Fruit fly (Drosophila melanogaster) whole organism, pupa: ENCODE data around the gene inaF-A.

Source experiments
- CG12605 ChIP-seq: fragments of 200-800 bp; sonication (Bioruptor generic); IDR thresholded peaks from 2 replicates; pipeline ENCODE4 v1.3.6; 2022; ENCODE audit warnings: missing biosample characterization, missing genetic modification characterization
- Ets98B ChIP-seq: fragments of 200-800 bp; sonication (Bioruptor generic); IDR thresholded peaks from 2 replicates; pipeline ENCODE4 v1.3.6; 2022; ENCODE audit warnings: missing biosample characterization, missing genetic modification characterization

DNA sequence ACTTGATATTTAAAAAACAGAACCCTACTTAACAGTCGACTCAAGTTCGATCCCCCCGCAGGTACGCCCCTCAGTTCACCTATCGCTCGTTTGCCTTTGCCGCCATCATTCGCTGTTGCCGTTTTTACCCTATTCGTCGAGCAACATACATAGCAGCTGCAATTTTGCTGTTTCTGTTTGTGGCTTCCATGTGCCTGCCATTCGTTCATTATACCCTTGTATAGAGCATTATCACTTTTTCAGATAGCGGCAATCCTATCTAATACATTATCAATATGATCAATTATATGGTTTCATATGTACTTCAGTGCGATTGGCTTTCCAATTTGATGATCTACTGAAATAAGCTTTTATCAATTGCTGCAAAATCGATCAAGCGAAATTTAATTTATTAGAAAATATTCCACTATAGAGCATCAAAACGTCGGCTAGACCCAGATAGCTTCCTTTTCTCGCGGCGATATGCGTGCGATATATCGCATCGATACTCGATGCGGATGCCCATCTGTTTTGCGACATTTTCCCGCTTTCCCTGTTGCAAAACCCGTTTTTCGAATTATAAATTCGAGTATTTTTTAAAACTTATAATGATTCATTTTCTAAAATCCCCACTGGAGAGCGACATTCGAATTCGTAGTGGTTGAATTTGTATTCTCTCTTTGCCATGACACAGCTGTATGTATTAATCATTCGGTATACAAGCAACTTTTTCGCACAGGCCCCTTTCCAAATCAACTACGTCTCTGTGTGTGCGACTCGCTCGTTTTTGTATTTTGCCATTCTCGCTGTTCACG, 17.6 kb downstream of the inaF-A start:
- TF ChIP-seq Ets98B (peak; percentile 58), CG12605 (GFP tag; lab: Robert Waterston, UW) (peak; percentile 78)
